Fruit fly (Drosophila melanogaster) whole organism, pupa: ENCODE measurements around the gene CG13309.

ENCODE experiments used
- CG10348 ChIP-seq: fragments of 200-800 bp; sonication (Bioruptor generic); IDR thresholded peaks from 2 replicates; pipeline ENCODE4 v1.3.6; 2022; ENCODE audit warnings: missing biosample characterization, missing genetic modification characterization
- CG12605 ChIP-seq: fragments of 200-800 bp; sonication (Bioruptor generic); IDR thresholded peaks from 2 replicates; pipeline ENCODE4 v1.3.6; 2022; ENCODE audit warnings: missing biosample characterization, missing genetic modification characterization
- CG13204 ChIP-seq: fragments of 200-800 bp; sonication (Bioruptor generic); optimal IDR thresholded peaks from 2 replicates; lab custom pipeline; 2018; ENCODE audit warnings: missing biosample characterization, mild to moderate bottlenecking, missing genetic modification characterization, moderate library complexity
- CG14655 ChIP-seq: fragments of 200-800 bp; sonication (Bioruptor generic); optimal IDR thresholded peaks from 3 replicates; lab custom pipeline; 2017; ENCODE audit warnings: mild to moderate bottlenecking, missing biosample characterization, missing genetic modification reagents, missing genetic modification characterization
- CG15710 ChIP-seq: fragments of 200-800 bp; sonication (Bioruptor generic); optimal IDR thresholded peaks from 2 replicates; lab custom pipeline; 2018; ENCODE audit warnings: missing biosample characterization, mild to moderate bottlenecking, missing genetic modification characterization, moderate library complexity
- CG17806 ChIP-seq: fragments of 200-800 bp; sonication (Bioruptor generic); optimal IDR thresholded peaks from 2 replicates; lab custom pipeline; 2018; ENCODE audit warnings: missing biosample characterization, mild to moderate bottlenecking, missing genetic modification characterization, moderate library complexity
- CG32121 ChIP-seq: fragments of 200-800 bp; sonication (Bioruptor generic); IDR thresholded peaks from 2 replicates; pipeline ENCODE4 v1.3.6; 2022; ENCODE audit warnings: missing biosample characterization, missing genetic modification characterization
- CG34367 ChIP-seq: fragments of 200-800 bp; sonication (Bioruptor generic); optimal IDR thresholded peaks from 2 replicates; lab custom pipeline; 2018; ENCODE audit warnings: missing biosample characterization, mild to moderate bottlenecking, missing genetic modification characterization
- CG4496 ChIP-seq: fragments of 200-800 bp; sonication (Bioruptor generic); IDR thresholded peaks from 3 replicates; pipeline ENCODE4 v1.3.6; 2022; ENCODE audit warnings: missing biosample characterization, missing genetic modification characterization
- CG8159 ChIP-seq: fragments of 200-800 bp; sonication (Bioruptor generic); optimal IDR thresholded peaks from 3 replicates; lab custom pipeline; 2018; ENCODE audit warnings: missing biosample characterization, mild to moderate bottlenecking, missing genetic modification characterization, moderate library complexity
- CG8301 ChIP-seq: fragments of 200-800 bp; sonication (Bioruptor generic); optimal IDR thresholded peaks from 2 replicates; lab custom pipeline; 2018; ENCODE audit warnings: missing biosample characterization, mild to moderate bottlenecking, missing genetic modification characterization
- CG9948 ChIP-seq: fragments of 200-800 bp; sonication (Bioruptor generic); optimal IDR thresholded peaks from 2 replicates; lab custom pipeline; 2018; ENCODE audit warnings: missing biosample characterization, mild to moderate bottlenecking, missing genetic modification characterization, moderate library complexity
- D1 ChIP-seq: fragments of 200-800 bp; sonication (Bioruptor generic); optimal IDR thresholded peaks from 2 replicates; lab custom pipeline; 2018; ENCODE audit warnings: missing biosample characterization, mild to moderate bottlenecking, missing genetic modification characterization, moderate library complexity
- EcR ChIP-seq: fragments of 200-800 bp; sonication (Bioruptor generic); optimal IDR thresholded peaks from 3 replicates; lab custom pipeline; 2019; ENCODE audit warnings: missing biosample characterization, missing genetic modification characterization, mild to moderate bottlenecking, moderate library complexity, missing genetic modification reagents
- Ets98B ChIP-seq: fragments of 200-800 bp; sonication (Bioruptor generic); IDR thresholded peaks from 2 replicates; pipeline ENCODE4 v1.3.6; 2022; ENCODE audit warnings: missing biosample characterization, missing genetic modification characterization
- Pif1A ChIP-seq: fragments of 200-800 bp; sonication (Bioruptor generic); optimal IDR thresholded peaks from 3 replicates; lab custom pipeline; 2016; ENCODE audit warnings: missing biosample characterization, missing genetic modification characterization
- Pif1B ChIP-seq: fragments of 200-800 bp; sonication (Bioruptor generic); optimal IDR thresholded peaks from 3 replicates; lab custom pipeline; 2016; ENCODE audit warnings: missing biosample characterization, missing genetic modification characterization
- Snoo ChIP-seq: fragments of 200-800 bp; sonication (Bioruptor generic); optimal IDR thresholded peaks from 3 replicates; lab custom pipeline; 2017; ENCODE audit warnings: missing biosample characterization, mild to moderate bottlenecking, missing genetic modification characterization, inconsistent platforms
- fd96Ca ChIP-seq: fragments of 200-800 bp; sonication (Bioruptor generic); IDR thresholded peaks from 3 replicates; pipeline ENCODE4 v1.3.6; 2022; ENCODE audit warnings: missing biosample characterization, missing genetic modification characterization
- gl ChIP-seq: fragments of 200-800 bp; sonication (Bioruptor generic); optimal IDR thresholded peaks from 2 replicates; lab custom pipeline; 2018; ENCODE audit warnings: missing biosample characterization, mild to moderate bottlenecking, missing genetic modification characterization
- rn ChIP-seq: fragments of 200-800 bp; sonication (Bioruptor generic); IDR thresholded peaks from 2 replicates; pipeline ENCODE4 v1.3.6; 2022; ENCODE audit warnings: missing biosample characterization, missing genetic modification characterization

The CG13309 gene

DNA sequence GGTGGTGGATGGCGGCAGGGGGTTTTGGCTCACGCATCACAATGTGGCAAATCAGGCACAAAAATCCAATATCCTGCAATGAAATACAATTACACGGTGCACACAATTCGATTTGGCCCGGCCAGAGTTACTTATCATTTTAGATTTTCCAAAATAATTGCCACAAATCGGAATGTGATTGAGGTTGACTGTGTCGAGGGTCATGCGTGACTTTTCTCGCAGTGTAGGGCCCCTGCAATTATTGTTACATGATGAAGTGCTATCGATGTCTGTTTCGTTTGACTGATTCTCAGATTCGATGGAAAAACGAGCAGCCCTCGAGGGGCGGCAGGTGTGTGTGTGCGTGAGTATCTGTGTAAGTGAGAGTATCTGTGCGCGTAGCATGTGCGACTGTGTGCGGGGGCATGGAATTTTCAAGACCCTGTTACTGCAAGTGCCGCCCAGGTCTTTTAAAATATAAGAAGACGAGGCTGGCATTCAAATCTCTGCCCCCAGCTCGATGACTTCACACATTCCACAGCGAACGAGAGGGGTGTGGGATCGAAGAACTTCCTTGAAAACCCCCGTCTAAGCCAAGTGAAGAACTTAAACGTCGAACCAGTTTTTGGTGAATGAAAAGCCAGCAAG is 14.3 kb downstream of the CG13309 start:
- no peak for TF ChIP-seq gl (tag; lab: Kevin White, UChicago)
- TF ChIP-seq EcR = no peak
- TF ChIP-seq CG8159 (tag; lab: Kevin White, UChicago) = no peak
- no peak for TF ChIP-seq rn (GFP tag; lab: Robert Waterston, UW)
- TF ChIP-seq CG10348 (GFP tag; lab: Robert Waterston, UW) = no peak

DNA sequence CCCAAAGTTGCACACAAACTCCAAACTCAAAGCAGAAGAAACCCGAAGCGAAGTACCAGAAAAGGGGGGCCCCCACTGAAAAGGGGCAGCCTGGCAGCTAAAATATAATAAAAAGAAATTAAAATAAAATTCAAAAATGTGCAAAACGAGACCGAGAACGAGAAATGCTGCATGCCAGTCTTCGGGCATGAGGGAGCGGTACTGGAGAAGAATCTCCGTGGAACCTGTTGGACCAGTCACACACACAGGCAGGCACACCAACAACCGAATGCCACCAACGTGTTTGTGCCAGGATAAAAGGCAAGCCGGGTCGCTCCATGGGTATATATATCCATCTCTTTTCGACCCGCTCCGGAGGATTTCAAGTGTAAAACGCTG is 14.8 kb downstream of the CG13309 start:
- TF ChIP-seq CG32121 (GFP tag; lab: Robert Waterston, UW) (no peak), Pif1A (peak; percentile 6), CG14655 (GFP tag; lab: Kevin White, UChicago) (peak; percentile 9), CG8301 (tag; lab: Kevin White, UChicago) (no peak), CG13204 (GFP tag; lab: Kevin White, UChicago) (peak; percentile 37), fd96Ca (GFP tag; lab: Robert Waterston, UW) (no peak), CG17806 (tag; lab: Kevin White, UChicago) (no peak), Snoo (tag; lab: Kevin White, UChicago) (no peak), Ets98B (GFP tag; lab: Robert Waterston, UW) (no peak), CG34367 (tag; lab: Kevin White, UChicago) (peak; percentile 11), Pif1B (GFP tag; lab: Kevin White, UChicago) (peak; percentile 32), CG10348 (GFP tag; lab: Robert Waterston, UW) (no peak), CG8159 (tag; lab: Kevin White, UChicago) (peak; percentile 8), rn (GFP tag; lab: Robert Waterston, UW) (no peak), gl (tag; lab: Kevin White, UChicago) (peak; percentile 47), CG15710 (tag; lab: Kevin White, UChicago) (peak; percentile 31), CG4496 (peak; percentile 58; the same call in 2 of the 3 replicates), EcR (peak; percentile 28), CG9948 (tag; lab: Kevin White, UChicago) (peak; percentile 28)

DNA sequence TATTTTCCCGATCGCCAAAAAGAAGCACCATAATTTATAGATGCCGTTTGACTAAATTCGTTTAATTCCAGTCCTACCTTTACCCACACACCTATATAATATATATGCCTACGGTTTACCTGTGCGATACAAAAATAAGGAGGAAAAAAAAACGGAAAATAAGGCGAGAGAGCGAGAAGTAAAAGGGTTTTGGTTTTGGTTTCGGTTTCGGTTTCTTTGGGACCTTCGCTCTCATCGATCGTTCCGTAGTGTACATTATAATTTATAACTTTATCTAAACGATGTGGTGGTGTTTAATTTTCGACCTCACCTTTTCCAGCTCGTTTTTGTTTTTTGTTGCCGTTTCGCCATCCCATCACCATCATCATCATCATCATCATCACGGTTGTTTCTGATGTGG is 15.4 kb downstream of the CG13309 start:
- no peak for TF ChIP-seq CG32121 (GFP tag; lab: Robert Waterston, UW)
- no peak for TF ChIP-seq Ets98B (GFP tag; lab: Robert Waterston, UW)
- no peak for TF ChIP-seq CG8159 (tag; lab: Kevin White, UChicago)
- TF ChIP-seq fd96Ca (GFP tag; lab: Robert Waterston, UW) = no peak
- no peak for TF ChIP-seq CG17806 (tag; lab: Kevin White, UChicago)
- TF ChIP-seq CG14655 (GFP tag; lab: Kevin White, UChicago) = no peak
- no peak for TF ChIP-seq Pif1A
- TF ChIP-seq CG9948 (tag; lab: Kevin White, UChicago) = no peak
- no peak for TF ChIP-seq CG15710 (tag; lab: Kevin White, UChicago)
- no peak for TF ChIP-seq EcR
- TF ChIP-seq Pif1B (GFP tag; lab: Kevin White, UChicago) = no peak
- TF ChIP-seq Snoo (tag; lab: Kevin White, UChicago) = no peak
- no peak for TF ChIP-seq CG4496
- no peak for TF ChIP-seq D1 (tag; lab: Kevin White, UChicago)
- TF ChIP-seq rn (GFP tag; lab: Robert Waterston, UW) = no peak

DNA sequence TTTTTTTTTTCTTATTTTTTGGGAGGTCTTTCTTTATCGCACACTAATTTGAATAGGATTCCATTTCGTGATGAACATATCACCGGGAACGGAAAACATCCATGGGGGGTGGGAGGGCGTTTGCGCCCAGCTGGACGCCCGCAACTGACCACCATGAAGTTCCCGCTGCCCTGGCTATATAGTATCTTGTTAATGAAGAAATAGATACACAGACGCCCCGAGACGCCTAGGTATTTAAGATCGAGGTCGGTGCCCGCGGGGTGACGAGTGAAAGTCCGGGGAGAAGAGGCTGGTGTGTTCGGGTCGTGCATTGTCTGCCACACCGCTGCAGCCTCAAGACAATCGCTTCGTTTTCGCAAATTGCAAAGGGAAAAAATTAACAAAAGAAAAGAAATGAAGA is 15.8 kb downstream of the CG13309 start:
- TF ChIP-seq Ets98B (GFP tag; lab: Robert Waterston, UW) = no peak
- TF ChIP-seq CG32121 (GFP tag; lab: Robert Waterston, UW) = no peak
- no peak for TF ChIP-seq EcR
- no peak for TF ChIP-seq fd96Ca (GFP tag; lab: Robert Waterston, UW)
- TF ChIP-seq CG4496 = no peak
- no peak for TF ChIP-seq CG15710 (tag; lab: Kevin White, UChicago)
- no peak for TF ChIP-seq Snoo (tag; lab: Kevin White, UChicago)
- TF ChIP-seq CG13204 (GFP tag; lab: Kevin White, UChicago) = no peak
- no peak for TF ChIP-seq CG34367 (tag; lab: Kevin White, UChicago)
- no peak for TF ChIP-seq CG12605
- no peak for TF ChIP-seq Pif1A

DNA sequence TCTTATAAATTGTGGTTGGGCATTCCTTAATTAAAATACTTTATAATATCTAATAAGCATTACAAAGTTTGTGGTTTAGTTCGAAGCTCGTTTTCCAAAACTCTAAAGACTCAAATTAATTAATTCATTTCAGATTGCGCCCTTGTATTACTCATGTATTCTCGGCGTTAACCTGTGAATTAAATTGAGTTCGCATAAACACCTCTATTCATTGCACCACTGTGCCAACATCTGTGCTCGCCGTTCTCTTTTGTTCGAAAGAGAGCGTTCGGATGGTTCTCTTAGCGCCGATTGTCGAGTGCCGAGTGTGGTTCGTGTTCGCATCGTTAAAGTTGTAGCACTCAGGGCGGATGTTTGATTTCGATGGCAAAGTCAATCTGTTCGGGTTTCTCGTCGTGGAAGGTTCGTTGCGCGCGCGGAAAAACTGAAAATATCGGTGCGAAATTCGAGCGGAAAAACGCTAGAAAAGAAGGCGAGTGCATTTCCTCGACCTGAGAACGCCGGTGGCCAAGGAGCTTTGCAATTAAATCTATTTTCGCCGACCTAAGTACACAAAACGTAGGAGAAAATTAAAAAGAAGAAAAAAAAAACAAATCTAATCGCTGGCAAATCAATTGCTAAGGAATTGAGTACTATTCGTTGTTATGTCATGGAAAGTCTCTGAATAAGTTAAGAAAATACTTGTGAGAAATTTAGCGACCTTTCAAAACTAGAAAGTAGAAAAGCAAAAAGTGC is 17.1 kb downstream of the CG13309 start, which contains the start of gene dally:
dally (plus strand) TSS at position 373 of the 735 bp plus-strand sequence.
- TF ChIP-seq CG13204 (GFP tag; lab: Kevin White, UChicago) (peak; percentile 34), Ets98B (GFP tag; lab: Robert Waterston, UW) (peak; percentile 73), EcR (peak; percentile 37), fd96Ca (GFP tag; lab: Robert Waterston, UW) (peak; percentile 37; the same call in 1 of the 3 replicates), CG32121 (GFP tag; lab: Robert Waterston, UW) (peak; percentile 70; the same call in 1 of the 2 replicates), CG4496 (peak; percentile 87), CG17806 (tag; lab: Kevin White, UChicago) (no peak), CG10348 (GFP tag; lab: Robert Waterston, UW) (no peak), CG12605 (peak; percentile 74), CG34367 (tag; lab: Kevin White, UChicago) (peak; percentile 22), Pif1B (GFP tag; lab: Kevin White, UChicago) (peak; percentile 70), D1 (tag; lab: Kevin White, UChicago) (no peak), CG14655 (GFP tag; lab: Kevin White, UChicago) (peak; percentile 17), Snoo (tag; lab: Kevin White, UChicago) (peak; percentile 31), CG8159 (tag; lab: Kevin White, UChicago) (no peak), CG9948 (tag; lab: Kevin White, UChicago) (no peak), Pif1A (peak; percentile 59), CG15710 (tag; lab: Kevin White, UChicago) (no peak), rn (GFP tag; lab: Robert Waterston, UW) (no peak), CG8301 (tag; lab: Kevin White, UChicago) (peak; percentile 2), gl (tag; lab: Kevin White, UChicago) (peak; percentile 53)
